Fruit fly (Drosophila melanogaster) Kc167 (cell line): ENCODE results near the gene CG14982.

Experiments used
- Myc ChIP-seq: fragments of >200 bp; optimal IDR thresholded peaks from 2 replicates; lab custom pipeline; 2017; ENCODE audit warnings: missing external identifiers
- Sin3A ChIP-seq: fragments of >200 bp; optimal IDR thresholded peaks from 2 replicates; lab custom pipeline; 2018; ENCODE audit warnings: missing external identifiers
- h ChIP-seq: fragments of >200 bp; optimal IDR thresholded peaks from 3 replicates; lab custom pipeline; 2018; ENCODE audit warnings: missing external identifiers
- insv ChIP-seq: fragments of >200 bp; optimal IDR thresholded peaks from 3 replicates; lab custom pipeline; 2018; ENCODE audit warnings: missing external identifiers
- psq ChIP-seq: fragments of >200 bp; optimal IDR thresholded peaks from 2 replicates; lab custom pipeline; 2017; ENCODE audit warnings: missing external identifiers
- ttk ChIP-seq: sonication (Bioruptor generic); optimal IDR thresholded peaks from 2 replicates; lab custom pipeline; 2017; ENCODE audit warnings: missing external identifiers

Gene CG14982

DNA sequence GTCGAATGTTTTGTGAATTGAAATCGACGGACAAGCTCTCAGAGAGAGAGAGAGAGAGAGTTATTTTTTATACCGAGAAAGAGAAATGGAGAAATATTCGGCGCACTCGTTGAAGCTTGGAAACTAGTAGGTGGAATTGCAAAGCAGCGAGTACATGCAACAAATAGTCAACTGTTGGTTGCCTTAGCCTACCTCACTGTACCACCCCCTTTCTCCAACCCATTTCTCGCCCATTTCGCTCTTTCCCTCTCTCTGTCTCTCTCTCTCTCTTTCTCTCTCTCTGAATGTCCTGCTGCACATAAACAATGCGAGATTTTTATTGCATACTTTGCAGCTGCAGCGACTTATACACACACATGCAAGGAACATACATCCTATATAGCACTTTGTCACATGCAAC is 21.5 kb downstream of the CG14982 start:
- TF ChIP-seq Myc (lab: Kevin White, UChicago) (no peak), psq (lab: Kevin White, UChicago) (no peak), ttk (lab: Kevin White, UChicago) (no peak), h (no peak), insv (lab: Kevin White, UChicago) (no peak), Sin3A (lab: Kevin White, UChicago) (no peak)

DNA sequence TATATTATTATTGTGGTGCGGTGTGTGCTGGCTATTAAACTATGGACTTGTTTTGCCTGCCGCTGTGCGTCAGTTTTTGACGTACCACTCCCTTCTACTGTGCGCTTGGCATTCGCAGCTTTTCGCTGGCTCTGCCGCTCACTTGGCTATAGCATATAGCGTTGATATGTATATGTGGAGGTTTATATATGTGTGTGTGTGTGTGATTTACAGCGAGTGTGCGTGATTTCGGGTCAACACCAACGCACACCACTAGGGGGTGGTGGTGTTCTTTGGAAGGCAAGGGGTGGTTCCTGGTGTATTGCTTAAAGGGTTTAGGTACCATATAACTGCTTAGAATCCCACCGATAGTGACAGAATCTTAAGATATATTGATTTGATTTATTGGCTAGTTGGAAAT is 22.2 kb downstream of the CG14982 start, which contains the start of gene CG12605:
Gene CG12605, minus strand, starts transcription at position 101 of the 400 bp plus-strand sequence.
- no peak for TF ChIP-seq psq (lab: Kevin White, UChicago)
- TF ChIP-seq ttk (lab: Kevin White, UChicago), result no peak
- TF ChIP-seq Sin3A (lab: Kevin White, UChicago), result no peak
- TF ChIP-seq h, result no peak
- TF ChIP-seq Myc (lab: Kevin White, UChicago), result no peak
- no peak for TF ChIP-seq insv (lab: Kevin White, UChicago)

DNA sequence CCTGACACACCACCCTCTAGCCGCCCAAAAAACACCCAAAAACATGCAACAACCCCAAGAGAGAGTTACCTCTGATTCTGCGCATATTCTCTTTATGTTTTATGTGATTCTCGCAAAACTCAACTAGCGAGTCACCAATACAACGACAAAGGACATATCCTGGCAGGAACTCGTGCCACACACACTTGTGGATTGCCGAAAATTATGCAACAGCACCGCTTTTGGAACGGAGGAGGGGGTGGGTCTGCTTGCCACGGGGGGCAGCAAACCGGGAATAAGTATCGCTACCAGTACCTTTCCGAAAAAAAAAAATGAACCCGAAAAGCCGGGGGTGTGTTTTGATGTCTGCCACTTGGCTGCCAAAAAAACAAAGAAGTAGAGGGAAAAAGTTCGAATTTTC is 22.6 kb downstream of the CG14982 start:
- TF ChIP-seq psq (lab: Kevin White, UChicago), result no peak
- TF ChIP-seq Myc (lab: Kevin White, UChicago), result no peak
- TF ChIP-seq insv (lab: Kevin White, UChicago), result no peak
- no peak for TF ChIP-seq ttk (lab: Kevin White, UChicago)
- TF ChIP-seq h, result no peak
- no peak for TF ChIP-seq Sin3A (lab: Kevin White, UChicago)

DNA sequence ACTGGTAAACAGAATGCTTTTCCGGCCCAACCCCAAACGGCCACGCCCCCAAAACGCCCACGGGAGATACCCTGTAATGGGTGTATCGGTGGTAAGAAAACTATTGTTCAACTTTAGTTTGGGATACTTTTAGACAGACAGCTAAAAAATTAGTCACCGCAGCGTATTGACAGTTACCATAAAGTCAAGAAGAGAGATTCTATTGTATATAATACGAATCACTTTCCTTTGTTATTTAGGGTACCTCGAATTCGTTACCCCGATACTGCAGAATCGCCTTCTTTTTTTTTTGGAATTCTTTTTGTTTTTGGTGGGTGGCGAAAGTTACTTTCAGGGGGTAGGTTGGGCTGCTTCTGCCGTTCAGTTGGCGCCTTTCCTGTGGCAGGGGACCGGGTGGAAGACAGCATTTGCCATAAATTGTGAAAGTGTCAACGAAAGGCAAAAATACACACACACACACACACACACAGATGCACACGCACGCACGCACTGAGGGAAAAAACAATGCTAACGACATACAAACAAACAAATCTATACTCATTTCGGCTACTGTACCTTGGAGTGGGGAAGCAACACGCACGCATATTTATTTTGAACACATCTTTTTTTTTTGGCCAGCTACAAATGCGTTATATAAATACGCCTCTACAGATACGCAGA is 28.0 kb downstream of the CG14982 start:
- TF ChIP-seq Sin3A (lab: Kevin White, UChicago) (no peak), Myc (lab: Kevin White, UChicago) (no peak)

DNA sequence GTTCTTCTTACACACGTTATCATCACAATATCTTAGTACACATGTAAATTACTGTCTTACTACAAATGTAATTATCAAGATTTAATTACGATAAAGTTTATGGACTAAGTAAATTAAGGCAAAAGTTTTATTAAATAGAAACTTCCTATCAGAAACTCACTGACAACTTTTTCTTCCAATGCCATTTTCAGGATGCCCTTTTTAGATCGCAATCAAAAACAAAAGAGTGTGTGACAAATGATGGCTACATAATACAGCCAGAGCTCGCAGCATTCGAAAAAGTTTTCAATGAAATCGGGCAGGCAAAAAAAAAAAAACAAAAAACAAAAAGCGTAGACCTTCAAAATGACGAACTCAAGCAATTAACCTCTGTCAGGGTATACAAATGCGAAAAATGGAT is 30.1 kb downstream of the CG14982 start, which contains the start of gene CG43915:
Gene CG43915, plus strand, starts transcription at position 301 of the 400 bp plus-strand sequence.
- TF ChIP-seq Myc (lab: Kevin White, UChicago) (no peak), psq (lab: Kevin White, UChicago) (no peak)

DNA sequence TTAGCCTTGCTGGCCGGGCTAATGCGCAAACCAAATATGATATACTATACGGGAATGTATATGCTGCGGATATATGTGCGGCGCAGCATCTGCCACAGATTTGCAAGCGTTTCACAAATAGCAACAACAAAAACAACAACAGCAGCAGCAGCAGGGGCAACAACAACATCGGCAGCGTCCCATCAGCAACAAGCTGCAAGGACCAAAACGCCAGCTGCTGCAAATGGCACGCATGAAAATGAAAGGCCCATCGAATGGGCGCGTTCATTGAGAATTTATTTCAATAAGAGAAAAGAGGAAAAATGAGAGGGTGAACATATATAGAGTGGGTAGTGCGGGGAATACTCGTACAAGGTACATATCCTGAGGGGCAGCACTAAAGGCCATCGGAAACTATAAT is 33.9 kb downstream of the CG14982 start:
- TF ChIP-seq ttk (lab: Kevin White, UChicago), result no peak
- no peak for TF ChIP-seq insv (lab: Kevin White, UChicago)
- TF ChIP-seq psq (lab: Kevin White, UChicago), result no peak
- TF ChIP-seq Sin3A (lab: Kevin White, UChicago), result no peak
- TF ChIP-seq Myc (lab: Kevin White, UChicago), result no peak
- TF ChIP-seq h, result no peak

DNA sequence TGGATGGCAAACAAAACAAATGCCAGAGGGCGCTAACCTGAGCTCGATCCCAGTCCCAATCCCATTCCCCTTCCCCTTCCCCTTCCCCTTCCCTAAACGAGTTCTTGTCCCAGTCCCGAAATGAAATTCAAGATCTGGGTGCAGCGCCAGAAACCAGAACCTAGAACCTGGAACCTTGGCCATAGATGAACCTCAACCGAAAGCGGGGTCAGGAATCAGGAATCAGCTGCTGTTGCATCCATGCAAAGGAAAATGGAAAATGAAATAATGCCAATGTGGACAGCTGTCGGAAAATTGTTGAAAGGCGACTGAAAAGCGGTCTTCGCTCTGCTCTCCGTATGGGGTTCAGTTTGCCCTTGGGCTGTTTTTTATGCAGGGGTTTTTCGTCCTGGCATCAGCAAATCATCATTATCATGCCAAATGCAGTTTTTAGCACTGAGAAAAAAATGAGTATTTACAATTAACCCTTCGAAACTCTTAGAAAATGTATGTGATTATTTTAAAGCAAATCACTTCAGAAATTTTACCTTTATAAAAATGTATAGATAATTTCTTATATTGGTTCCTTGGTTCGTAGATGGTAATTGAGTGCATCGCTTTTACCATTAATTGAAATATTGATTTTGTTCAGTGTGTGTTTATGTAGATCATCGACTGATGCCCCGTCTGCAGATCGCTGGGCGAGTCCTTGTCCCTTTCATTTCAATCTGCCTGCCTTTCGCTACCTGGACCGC is 35.3 kb downstream of the CG14982 start:
- no peak for TF ChIP-seq psq (lab: Kevin White, UChicago)
- no peak for TF ChIP-seq Sin3A (lab: Kevin White, UChicago)
- TF ChIP-seq ttk (lab: Kevin White, UChicago), result no peak
- no peak for TF ChIP-seq Myc (lab: Kevin White, UChicago)
- TF ChIP-seq insv (lab: Kevin White, UChicago), result no peak
- TF ChIP-seq h, result no peak

DNA sequence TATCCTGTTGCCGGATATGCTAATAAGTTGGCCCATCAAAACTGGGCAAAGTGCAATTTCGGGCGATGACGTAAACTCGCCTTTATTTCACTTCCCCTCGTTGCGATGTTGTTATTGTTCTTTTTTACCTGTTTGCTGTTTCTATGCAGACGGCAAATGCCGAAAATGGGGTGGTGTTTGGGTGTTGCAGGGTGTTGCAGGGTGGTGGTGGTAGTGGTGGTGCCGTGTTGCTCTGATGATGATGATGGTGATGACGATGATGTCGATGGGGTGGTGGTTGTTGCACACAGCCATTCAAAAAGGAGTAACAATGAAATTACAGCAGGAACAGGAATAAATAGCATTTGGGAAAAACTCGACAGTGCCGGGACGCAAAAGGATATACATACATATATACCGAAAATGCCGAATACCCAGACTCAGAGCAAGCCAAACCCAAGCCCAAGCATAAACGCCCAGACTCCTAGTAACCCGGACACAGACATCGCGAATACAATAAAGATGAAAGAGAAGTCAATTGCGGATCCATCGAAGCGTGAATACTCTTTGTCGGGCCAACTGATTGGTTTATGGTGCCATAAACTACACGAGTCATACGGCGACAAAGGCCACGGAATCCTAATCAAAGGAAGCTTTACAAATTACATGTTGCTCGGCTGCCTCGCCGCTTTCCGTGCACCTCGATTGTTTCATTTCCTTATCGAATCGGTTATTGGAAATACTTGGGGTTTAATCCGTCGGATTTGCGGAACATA is 36.4 kb downstream of the CG14982 start:
- no peak for TF ChIP-seq h
- no peak for TF ChIP-seq ttk (lab: Kevin White, UChicago)
- TF ChIP-seq insv (lab: Kevin White, UChicago), result no peak
- TF ChIP-seq Myc (lab: Kevin White, UChicago), result no peak
- TF ChIP-seq psq (lab: Kevin White, UChicago), result no peak
- TF ChIP-seq Sin3A (lab: Kevin White, UChicago), result no peak

DNA sequence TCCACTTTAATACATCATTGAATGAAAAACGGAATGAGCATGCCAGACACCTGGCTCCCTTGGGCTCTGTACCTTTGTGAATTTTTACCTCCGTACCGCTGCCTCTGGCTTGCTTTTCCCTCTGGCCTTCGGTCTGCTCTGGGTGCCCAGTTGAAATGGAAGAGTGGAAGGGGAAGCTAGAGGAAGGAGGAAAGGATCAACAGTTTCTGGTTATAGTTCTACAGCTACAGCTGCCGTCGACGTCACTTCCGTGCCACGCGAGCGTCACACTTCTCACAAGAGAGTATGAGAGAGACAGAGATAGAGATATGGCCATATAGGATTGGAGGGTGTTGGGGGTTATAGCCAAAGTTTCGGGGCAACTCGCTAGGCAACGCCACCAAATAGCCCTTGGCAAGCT is 37.5 kb downstream of the CG14982 start:
- TF ChIP-seq insv (lab: Kevin White, UChicago) (no peak), Sin3A (lab: Kevin White, UChicago) (no peak), psq (lab: Kevin White, UChicago) (no peak), h (no peak), ttk (lab: Kevin White, UChicago) (no peak), Myc (lab: Kevin White, UChicago) (no peak)

DNA sequence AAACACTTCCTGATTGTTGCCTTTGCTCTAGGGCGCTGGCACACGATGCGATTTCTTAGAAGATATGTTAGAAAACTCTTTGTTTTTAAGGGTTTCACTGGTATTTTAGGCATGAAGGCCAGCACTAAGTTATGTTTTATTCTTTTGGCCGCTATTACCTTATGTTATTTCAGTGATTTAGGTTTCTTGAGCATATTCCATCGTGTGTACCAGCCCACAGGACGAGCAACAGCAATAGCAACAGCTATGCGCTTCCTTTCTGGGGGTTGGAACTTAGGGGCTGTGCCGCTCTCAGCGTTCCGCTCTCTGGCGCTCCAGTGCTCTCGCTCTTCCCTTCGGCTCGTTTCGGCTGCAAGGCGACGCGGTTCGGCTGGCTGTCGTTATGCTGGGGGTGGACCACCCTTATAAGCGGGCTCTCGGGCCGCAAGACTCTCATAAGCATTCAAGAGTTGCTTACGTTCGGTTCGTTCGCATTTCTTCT is 41.0 kb downstream of the CG14982 start, which contains the start of gene scrt:
Gene scrt, plus strand, starts transcription at position 431 of the 481 bp plus-strand sequence.
- TF ChIP-seq ttk (lab: Kevin White, UChicago) (no peak), insv (lab: Kevin White, UChicago) (no peak), Myc (lab: Kevin White, UChicago) (no peak), psq (lab: Kevin White, UChicago) (no peak), h (no peak), Sin3A (lab: Kevin White, UChicago) (no peak)

DNA sequence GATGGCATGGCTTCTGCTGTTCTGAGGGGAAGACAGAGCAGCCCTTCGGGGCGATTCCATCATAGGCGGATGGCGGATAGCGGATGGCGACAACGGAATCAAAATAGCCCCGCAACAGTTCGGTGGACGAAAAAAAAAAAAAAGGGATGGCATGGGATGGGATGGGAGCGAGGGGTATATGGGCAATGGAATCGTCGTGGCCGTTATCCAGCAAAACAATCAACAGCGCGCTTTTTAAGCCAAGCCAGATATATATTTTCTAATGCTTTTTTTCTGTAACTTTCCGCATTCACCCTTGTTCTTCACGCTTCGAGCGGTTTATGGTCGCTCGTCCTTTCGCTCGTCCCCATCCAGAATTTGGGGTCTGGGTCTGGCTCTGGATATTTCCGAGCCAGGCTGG is 53.0 kb downstream of the CG14982 start:
- TF ChIP-seq Sin3A (lab: Kevin White, UChicago), result no peak
- TF ChIP-seq psq (lab: Kevin White, UChicago), result no peak
- no peak for TF ChIP-seq insv (lab: Kevin White, UChicago)
- no peak for TF ChIP-seq Myc (lab: Kevin White, UChicago)
- no peak for TF ChIP-seq h
- TF ChIP-seq ttk (lab: Kevin White, UChicago), result no peak
